Worm (Caenorhabditis elegans): Measurements from ENCODE around the gene fipr-29.
A peak's percentile ranks its signal among the peaks of the same experiment; 100 is the strongest.

The fipr-29 gene

ce11 chrIII:3035977-3036376, 24.2 kb downstream of the fipr-29 start (continued):
- TF ChIP-seq ces-1 (GFP tag; optimal IDR thresholded peaks at IDR 0.05) = no peak
- TF ChIP-seq tlp-1 (tag; optimal IDR thresholded peaks at IDR 0.05) = no peak
- peak; percentile 67 for TF ChIP-seq lsy-2 (tag; optimal IDR thresholded peaks at IDR 0.05)
- no peak for TF ChIP-seq efl-3 (GFP tag; optimal IDR thresholded peaks at IDR 0.05)
- peak; percentile 9 for TF ChIP-seq unc-86 (tag; optimal IDR thresholded peaks at IDR 0.05)
- peak; percentile 30 for TF ChIP-seq nhr-90 (tag; optimal IDR thresholded peaks at IDR 0.05; ENCODE audit: poor library complexity)
- TF ChIP-seq unc-98 (GFP tag; IDR thresholded peaks at IDR 0.05) = no peak
- TF ChIP-seq hlh-17 (GFP tag; optimal IDR thresholded peaks at IDR 0.05; ENCODE audit: borderline replicate concordance) = no peak
- TF ChIP-seq nhr-237 (tag; optimal IDR thresholded peaks at IDR 0.05) = no peak
- peak; percentile 24; the same call in 1 of the 2 replicates for TF ChIP-seq nhr-19 (GFP tag; conservative IDR thresholded peaks at IDR 0.05)
- TF ChIP-seq isw-1 (GFP tag; IDR thresholded peaks at IDR 0.05) = 0 out of 2 replicates have a peak, but pooled peaks have one; percentile 3
- TF ChIP-seq snpc-4 (tag; optimal IDR thresholded peaks at IDR 0.05) = no peak
- no peak for TF ChIP-seq ceh-8 (GFP tag; optimal IDR thresholded peaks at IDR 0.05)
- TF ChIP-seq fos-1 (tag; optimal IDR thresholded peaks at IDR 0.05) = no peak
- TF ChIP-seq lir-3 (tag; optimal IDR thresholded peaks at IDR 0.05; ENCODE audit: poor library complexity) = no peak
- peak in 1 of 2 experiments; percentile 85 for TF ChIP-seq mdl-1 (tag; optimal IDR thresholded peaks at IDR 0.05)
- TF ChIP-seq lin-14 (GFP tag; optimal IDR thresholded peaks at IDR 0.05) = peak; percentile 82
- peak; percentile 45 for TF ChIP-seq xbp-1 (tag; optimal IDR thresholded peaks at IDR 0.05)
- no peak for TF ChIP-seq ceh-88 (GFP tag; IDR thresholded peaks at IDR 0.05)
- TF ChIP-seq snu-23 (GFP tag; optimal IDR thresholded peaks at IDR 0.05) = peak; percentile 77
- no peak for TF ChIP-seq nhr-11 (tag; optimal IDR thresholded peaks at IDR 0.05)
- TF ChIP-seq unc-62 (GFP tag; optimal IDR thresholded peaks at IDR 0.05) = no peak
- TF ChIP-seq sox-4 (tag; optimal IDR thresholded peaks at IDR 0.05) = no peak
- TF ChIP-seq nhr-77 (tag; optimal IDR thresholded peaks at IDR 0.05) = no peak
- TF ChIP-seq unc-30 (tag; optimal IDR thresholded peaks at IDR 0.05) = no peak
- TF ChIP-seq ztf-4 (tag; optimal IDR thresholded peaks at IDR 0.05) = no peak
- no peak for TF ChIP-seq zip-4 (GFP tag; optimal IDR thresholded peaks at IDR 0.05)
- no peak for TF ChIP-seq ets-5 (GFP tag; IDR thresholded peaks at IDR 0.05)
- TF ChIP-seq sptf-1 (tag; optimal IDR thresholded peaks at IDR 0.05) = no peak
- TF ChIP-seq rnt-1 (tag; optimal IDR thresholded peaks at IDR 0.05) = no peak
- no peak for TF ChIP-seq fkh-10 (GFP tag; optimal IDR thresholded peaks at IDR 0.05)
- no peak for TF ChIP-seq F16B12.6 (tag; optimal IDR thresholded peaks at IDR 0.05)
- peak; percentile 56 to 74 for TF ChIP-seq lin-35 (GFP tag; optimal IDR thresholded peaks at IDR 0.05)
- TF ChIP-seq blmp-1 (tag; optimal IDR thresholded peaks at IDR 0.05) = peak; percentile 48
- TF ChIP-seq sup-37 (GFP tag; optimal IDR thresholded peaks at IDR 0.05) = no peak
- peak; percentile 32 for TF ChIP-seq tbx-2 (tag; optimal IDR thresholded peaks at IDR 0.05)
- peak; percentile 1 for TF ChIP-seq elt-2 (tag; optimal IDR thresholded peaks at IDR 0.05)
- no peak for TF ChIP-seq pag-3 (tag; optimal IDR thresholded peaks at IDR 0.05; ENCODE audit: borderline replicate concordance, insufficient read depth)

ce11 chrIII:3034458-3034857, 25.7 kb downstream of the fipr-29 start:
- TF ChIP-seq egl-27 (tag; optimal IDR thresholded peaks at IDR 0.05) (no peak), lin-14 (GFP tag; optimal IDR thresholded peaks at IDR 0.05) (peak; percentile 38), lin-35 (GFP tag; optimal IDR thresholded peaks at IDR 0.05) (peak in 1 of 2 experiments; percentile 2), lir-3 (tag; optimal IDR thresholded peaks at IDR 0.05; ENCODE audit: poor library complexity) (no peak), ztf-4 (tag; optimal IDR thresholded peaks at IDR 0.05) (no peak), snu-23 (GFP tag; optimal IDR thresholded peaks at IDR 0.05) (peak; percentile 16), nhr-11 (tag; optimal IDR thresholded peaks at IDR 0.05) (no peak), ama-1 (optimal IDR thresholded peaks at IDR 0.05) (no peak), lsy-2 (tag; optimal IDR thresholded peaks at IDR 0.05) (no peak), nhr-19 (GFP tag; conservative IDR thresholded peaks at IDR 0.05) (peak; percentile 20; the same call in 1 of the 2 replicates), efl-1 (optimal IDR thresholded peaks at IDR 0.05) (peak in 1 of 2 experiments; percentile 4), efl-1 (GFP tag; optimal IDR thresholded peaks at IDR 0.05 in 1 of 2) (peak in 1 of 2 experiments; percentile 64), ets-5 (GFP tag; IDR thresholded peaks at IDR 0.05) (no peak), hlh-17 (GFP tag; optimal IDR thresholded peaks at IDR 0.05; ENCODE audit: borderline replicate concordance) (no peak), pag-3 (tag; optimal IDR thresholded peaks at IDR 0.05; ENCODE audit: borderline replicate concordance, insufficient read depth) (no peak), unc-130 (tag; optimal IDR thresholded peaks at IDR 0.05) (no peak), rnt-1 (tag; optimal IDR thresholded peaks at IDR 0.05) (no peak), sox-4 (tag; optimal IDR thresholded peaks at IDR 0.05) (no peak), nhr-12 (tag; optimal IDR thresholded peaks at IDR 0.05) (no peak), nhr-90 (tag; optimal IDR thresholded peaks at IDR 0.05; ENCODE audit: poor library complexity) (peak; percentile 1), mep-1 (tag; optimal IDR thresholded peaks at IDR 0.05) (peak; percentile 4), efl-3 (GFP tag; optimal IDR thresholded peaks at IDR 0.05) (no peak), tlp-1 (tag; optimal IDR thresholded peaks at IDR 0.05) (no peak), xbp-1 (tag; optimal IDR thresholded peaks at IDR 0.05) (no peak), ceh-90 (tag; optimal IDR thresholded peaks at IDR 0.05) (no peak), nhr-71 (tag; optimal IDR thresholded peaks at IDR 0.05) (peak; percentile 44), hlh-4 (tag; optimal IDR thresholded peaks at IDR 0.05) (no peak), fkh-4 (tag; optimal IDR thresholded peaks at IDR 0.05; ENCODE audit: borderline replicate concordance) (no peak), mab-9 (GFP tag; IDR thresholded peaks at IDR 0.05) (no peak), nhr-237 (tag; optimal IDR thresholded peaks at IDR 0.05) (no peak)
